Worm (Caenorhabditis elegans): ENCODE results near the gene T08G2.2.

Gene T08G2.2

ce11 chrX:17216178-17216577, 7.0 kb upstream of the T08G2.2 start (continued):
- no peak for TF ChIP-seq athp-1 (tag; optimal IDR thresholded peaks at IDR 0.05)
- no peak for TF ChIP-seq sptf-2 (GFP tag; optimal IDR thresholded peaks at IDR 0.05)
- TF ChIP-seq lin-40 (tag; optimal IDR thresholded peaks at IDR 0.05): no peak
- peak; percentile 27 for TF ChIP-seq nhr-80 (tag; optimal IDR thresholded peaks at IDR 0.05)
- TF ChIP-seq tbp1 (GFP tag; optimal IDR thresholded peaks at IDR 0.05): no peak

ce11 chrX:17215753-17216152, 6.6 kb upstream of the T08G2.2 start:
- TF ChIP-seq rcor-1 (GFP tag; IDR thresholded peaks at IDR 0.05): no peak
- no peak for TF ChIP-seq lin-54 (GFP tag; optimal IDR thresholded peaks at IDR 0.05)
- TF ChIP-seq tlf-1 (GFP tag; optimal IDR thresholded peaks at IDR 0.05): no peak
- TF ChIP-seq zfh-2 (GFP tag; conservative IDR thresholded peaks at IDR 0.05): peak; percentile 45; the same call in 1 of the 2 replicates
- no peak for TF ChIP-seq Y53G8AR.9 (GFP tag; conservative IDR thresholded peaks at IDR 0.05)
- TF ChIP-seq snpc-1.3 (tag; optimal IDR thresholded peaks at IDR 0.05; ENCODE audit: insufficient read depth): no peak

- TF ChIP-seq lin-26 (GFP tag; IDR thresholded peaks at IDR 0.05): no peak
- no peak for TF ChIP-seq hrde-1 (tag; optimal IDR thresholded peaks at IDR 0.05; ENCODE audit: borderline replicate concordance)
- no peak for TF ChIP-seq madf-6 (GFP tag; IDR thresholded peaks at IDR 0.05)
- no peak for TF ChIP-seq gei-17 (GFP tag; optimal IDR thresholded peaks at IDR 0.05)
- no peak for TF ChIP-seq aptf-3 (GFP tag; IDR thresholded peaks at IDR 0.05)
- no peak for TF ChIP-seq ztf-28 (GFP tag; IDR thresholded peaks at IDR 0.05)
- no peak for TF ChIP-seq F10E7.11 (tag; optimal IDR thresholded peaks at IDR 0.05)
- no peak for TF ChIP-seq cebp-2 (GFP tag; IDR thresholded peaks at IDR 0.05)
- no peak for TF ChIP-seq C06A6.2 (GFP tag; conservative IDR thresholded peaks at IDR 0.05)
These were observed 5.6 kb upstream of the T08G2.2 start, which contains the start of gene acdh-10 for ce11 chrX:17214803-17215202. Gene acdh-10, minus strand, starts transcription at chrX:17214903.

- TF ChIP-seq unc-130 (GFP tag; optimal IDR thresholded peaks at IDR 0.05) (no peak), ztf-25 (GFP tag; IDR thresholded peaks at IDR 0.05) (no peak), F10E7.11 (tag; optimal IDR thresholded peaks at IDR 0.05) (no peak), lag-1 (GFP tag; IDR thresholded peaks at IDR 0.05) (no peak), let-607 (tag; optimal IDR thresholded peaks at IDR 0.05) (no peak), ets-4 (GFP tag; optimal IDR thresholded peaks at IDR 0.05) (no peak), Y53F4B.3 (GFP tag; IDR thresholded peaks at IDR 0.05) (no peak), nfya-1 (tag; optimal IDR thresholded peaks at IDR 0.05; ENCODE audit: borderline replicate concordance, insufficient read depth) (no peak), repo-1 (tag; optimal IDR thresholded peaks at IDR 0.05) (no peak), ceh-100 (GFP tag; IDR thresholded peaks at IDR 0.05) (no peak), B0035.1 (tag; optimal IDR thresholded peaks at IDR 0.05) (no peak), K11D2.4 (GFP tag; IDR thresholded peaks at IDR 0.05) (no peak), F57A8.1 (GFP tag; optimal IDR thresholded peaks at IDR 0.05) (no peak), bed-2 (GFP tag; IDR thresholded peaks at IDR 0.05) (no peak)
These were observed 2.3 kb upstream of the T08G2.2 start for ce11 chrX:17211513-17211912.

- TF ChIP-seq nfyb-1 (GFP tag; IDR thresholded peaks at IDR 0.05) (no peak), nhr-80 (tag; optimal IDR thresholded peaks at IDR 0.05) (peak; percentile 7), nhr-27 (tag; optimal IDR thresholded peaks at IDR 0.05) (no peak), lin-40 (tag; optimal IDR thresholded peaks at IDR 0.05) (no peak), Y95B8A.8 (GFP tag; IDR thresholded peaks at IDR 0.05) (no peak), zfh-2 (GFP tag; conservative IDR thresholded peaks at IDR 0.05) (no peak), nhr-179 (tag; optimal IDR thresholded peaks at IDR 0.05) (no peak), ceh-27 (GFP tag; optimal IDR thresholded peaks at IDR 0.05) (no peak), F55B11.4 (tag; optimal IDR thresholded peaks at IDR 0.05; ENCODE audit: borderline replicate concordance, insufficient read depth) (no peak)
These were observed 3.3 kb downstream of the T08G2.2 start for ce11 chrX:17205853-17206252.
